Fruit fly (Drosophila melanogaster): ENCODE measurements around the gene CG31523.

Gene CG31523

DNA sequence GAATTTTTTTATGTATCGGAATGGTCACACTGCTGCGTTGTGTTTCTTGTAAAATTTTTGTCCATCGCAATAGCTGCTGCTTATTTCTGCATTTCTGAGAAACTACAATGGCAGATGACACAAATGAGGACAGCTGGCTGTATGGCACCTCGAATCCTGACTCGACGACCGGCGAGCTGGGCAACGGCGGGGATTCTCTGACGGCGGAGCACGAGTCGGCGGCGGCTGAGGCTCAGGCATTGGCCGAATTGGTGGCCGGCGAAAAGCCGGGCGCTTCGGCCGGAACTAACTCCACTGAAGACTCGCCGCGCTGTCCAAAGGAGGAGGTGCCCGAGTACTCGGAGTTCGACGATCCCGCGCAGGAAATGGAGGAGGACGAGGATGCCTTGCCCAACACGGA is 6.0 kb upstream of the CG31523 start, which contains the start of gene Fip1 (continued):
- TF ChIP-seq eyg (GFP tag; optimal IDR thresholded peaks at IDR 0.05) (no peak), Med (GFP tag) (peak; percentile 67), gro (GFP tag; optimal IDR thresholded peaks at IDR 0.05) (no peak), CG11247 (GFP tag; IDR thresholded peaks at IDR 0.05) (no peak), sisA (GFP tag; IDR thresholded peaks at IDR 0.05) (no peak), CG14667 (GFP tag; IDR thresholded peaks at IDR 0.05) (no peak), Dll (GFP tag; IDR thresholded peaks at IDR 0.05; ENCODE audit: partially characterized antibody) (0 out of 4 replicates have a peak, but pooled peaks have one; percentile 39), E2f1 (GFP tag; IDR thresholded peaks at IDR 0.05) (no peak), dpn (GFP tag; optimal IDR thresholded peaks at IDR 0.05) (no peak), CkIIα-i1 (GFP tag; IDR thresholded peaks at IDR 0.05) (no peak), CG9797 (GFP tag; optimal IDR thresholded peaks at IDR 0.05) (peak; percentile 46), Scr (GFP tag; IDR thresholded peaks at IDR 0.05; ENCODE audit: partially characterized antibody) (peak; percentile 31; the same call in 1 of the 2 replicates), CG13123 (GFP tag; optimal IDR thresholded peaks at IDR 0.05) (no peak), kni (GFP tag; optimal IDR thresholded peaks at IDR 0.05) (no peak), zfh2 (GFP tag; optimal IDR thresholded peaks at IDR 0.05) (no peak), Dbx (GFP tag; IDR thresholded peaks at IDR 0.05) (0 out of 3 replicates have a peak, but pooled peaks have one; percentile 19), CG2129 (GFP tag; IDR thresholded peaks at IDR 0.05; ENCODE audit: partially characterized antibody) (no peak), sc (optimal IDR thresholded peaks at IDR 0.05) (no peak), sc (GFP tag; optimal IDR thresholded peaks at IDR 0.05) (no peak), MBD-R2 (GFP tag; IDR thresholded peaks at IDR 0.05) (peak; percentile 72), ranshi (GFP tag; IDR thresholded peaks at IDR 0.05) (no peak), cad (GFP tag; optimal IDR thresholded peaks at IDR 0.05) (no peak), CG18011 (GFP tag; optimal IDR thresholded peaks at IDR 0.05) (no peak), pzg (GFP tag; optimal IDR thresholded peaks at IDR 0.05) (peak; percentile 6), Drgx (GFP tag; IDR thresholded peaks at IDR 0.05) (no peak), CG30403 (GFP tag; optimal IDR thresholded peaks at IDR 0.05) (no peak), sna (GFP tag; IDR thresholded peaks at IDR 0.05; ENCODE audit: partially characterized antibody) (no peak), CG3065 (GFP tag; optimal IDR thresholded peaks at IDR 0.05) (no peak), lov (optimal IDR thresholded peaks at IDR 0.05) (no peak), lov (GFP tag; IDR thresholded peaks at IDR 0.05) (no peak), CG6175 (GFP tag; IDR thresholded peaks at IDR 0.05) (no peak), BEAF-32 (GFP tag; optimal IDR thresholded peaks at IDR 0.05) (no peak), pros (GFP tag; optimal IDR thresholded peaks at IDR 0.05) (no peak), CG10543 (GFP tag; optimal IDR thresholded peaks at IDR 0.05) (no peak), CG34422 (GFP tag; IDR thresholded peaks at IDR 0.05) (peak; percentile 74; the same call in 1 of the 3 replicates), cato (GFP tag; optimal IDR thresholded peaks at IDR 0.05; ENCODE audit: borderline replicate concordance) (no peak), Mrtf (GFP tag; IDR thresholded peaks at IDR 0.05) (no peak), CG11723 (GFP tag; optimal IDR thresholded peaks at IDR 0.05) (no peak), CG18262 (tag; optimal IDR thresholded peaks at IDR 0.05) (no peak), CG4282 (GFP tag; optimal IDR thresholded peaks at IDR 0.05) (no peak), gce (GFP tag; IDR thresholded peaks at IDR 0.05) (no peak), CG2712 (tag; optimal IDR thresholded peaks at IDR 0.05) (no peak), amos (GFP tag; IDR thresholded peaks at IDR 0.05; ENCODE audit: partially characterized antibody) (no peak), PHDP (tag; optimal IDR thresholded peaks at IDR 0.05) (no peak), CG1233 (GFP tag; optimal IDR thresholded peaks at IDR 0.05) (no peak), bcd (GFP tag; optimal IDR thresholded peaks at IDR 0.05) (no peak), YL-1 (GFP tag; optimal IDR thresholded peaks at IDR 0.05) (peak; percentile 22), nerfin-2 (GFP tag; IDR thresholded peaks at IDR 0.05; ENCODE audit: partially characterized antibody) (no peak), Hr78 (GFP tag; optimal IDR thresholded peaks at IDR 0.05) (no peak), CG7271 (tag; optimal IDR thresholded peaks at IDR 0.05) (no peak), seq (GFP tag; IDR thresholded peaks at IDR 0.05) (no peak)
